Fruit fly (Drosophila melanogaster) whole organism, embryonic: Measurements from ENCODE around the gene CG8673.

ENCODE experiments used
- Bgb ChIP-seq: fragments of 200-800 bp; sonication (Bioruptor generic); IDR thresholded peaks from 2 replicates; pipeline ENCODE4 v1.3.6; 2022; ENCODE audit warnings: missing biosample characterization, missing genetic modification characterization; ENCODE audit not compliant: partially characterized antibody
- CG10431 ChIP-seq: fragments of 200-800 bp; sonication (Bioruptor generic); optimal IDR thresholded peaks from 3 replicates; lab custom pipeline; 2018; ENCODE audit warnings: missing biosample characterization, mild to moderate bottlenecking, missing genetic modification characterization
- CG11093 ChIP-seq: fragments of 200-800 bp; sonication (Bioruptor generic); IDR thresholded peaks from 3 replicates; pipeline ENCODE4 v1.3.6; 2022; ENCODE audit warnings: missing biosample characterization, missing genetic modification characterization
- CG12744 ChIP-seq: fragments of 200-800 bp; sonication (Bioruptor generic); optimal IDR thresholded peaks from 2 replicates; lab custom pipeline; 2016; ENCODE audit warnings: missing biosample characterization, missing genetic modification characterization
- CG13624 ChIP-seq: fragments of 200-800 bp; sonication (Bioruptor generic); optimal IDR thresholded peaks from 2 replicates; lab custom pipeline; 2016; ENCODE audit warnings: missing biosample characterization, missing genetic modification characterization
- CG13894 ChIP-seq: fragments of 200-800 bp; sonication (Bioruptor generic); optimal IDR thresholded peaks from 3 replicates; lab custom pipeline; 2018; ENCODE audit warnings: missing biosample characterization, mild to moderate bottlenecking, missing genetic modification characterization, moderate library complexity
- CG14014 ChIP-seq: fragments of 200-800 bp; sonication (Bioruptor generic); IDR thresholded peaks from 2 replicates; pipeline ENCODE4 v1.3.6; 2022; ENCODE audit warnings: missing biosample characterization, missing genetic modification characterization
- CG14050 ChIP-seq: fragments of 200-800 bp; sonication (Bioruptor generic); IDR thresholded peaks from 3 replicates; pipeline ENCODE4 v1.3.6; 2022; ENCODE audit warnings: missing biosample characterization, missing genetic modification characterization
- CG14860 ChIP-seq: fragments of 200-800 bp; sonication (Bioruptor generic); IDR thresholded peaks from 3 replicates; pipeline ENCODE4 v1.3.6; 2022; ENCODE audit warnings: missing biosample characterization, missing genetic modification characterization; ENCODE audit not compliant: partially characterized antibody
- CG15073 ChIP-seq: fragments of 200-800 bp; sonication (Bioruptor generic); optimal IDR thresholded peaks from 2 replicates; lab custom pipeline; 2016; ENCODE audit warnings: missing biosample characterization, missing genetic modification characterization
- CG15479 ChIP-seq: fragments of 200-800 bp; sonication (Bioruptor generic); optimal IDR thresholded peaks from 3 replicates; lab custom pipeline; 2019; ENCODE audit warnings: missing biosample characterization, mild to moderate bottlenecking, missing genetic modification characterization, moderate library complexity
- CG15601 ChIP-seq: fragments of 200-800 bp; sonication (Bioruptor generic); optimal IDR thresholded peaks from 3 replicates; lab custom pipeline; 2019; ENCODE audit warnings: missing biosample characterization, mild to moderate bottlenecking, missing genetic modification characterization, moderate library complexity
- CG16779 ChIP-seq: fragments of 200-800 bp; sonication (Bioruptor generic); IDR thresholded peaks from 2 replicates; pipeline ENCODE4 v1.3.6; 2022; ENCODE audit warnings: missing biosample characterization, missing genetic modification characterization
- CG17829 ChIP-seq: fragments of 200-800 bp; optimal IDR thresholded peaks from 2 replicates; lab custom pipeline; 2019; ENCODE audit warnings: missing biosample characterization, mild to moderate bottlenecking, missing genetic modification characterization, moderate library complexity
- CG34422 ChIP-seq: fragments of 200-800 bp; sonication (Bioruptor generic); IDR thresholded peaks from 3 replicates; pipeline ENCODE4 v1.3.6; 2022; ENCODE audit warnings: missing biosample characterization, missing genetic modification characterization
- CG4404 ChIP-seq: fragments of 200-800 bp; sonication (Bioruptor generic); IDR thresholded peaks from 2 replicates; pipeline ENCODE4 v1.3.6; 2022; ENCODE audit warnings: missing biosample characterization, missing genetic modification characterization
- CG4707 ChIP-seq: fragments of 200-800 bp; sonication (Bioruptor generic); optimal IDR thresholded peaks from 2 replicates; lab custom pipeline; 2018; ENCODE audit warnings: missing biosample characterization, mild to moderate bottlenecking, missing genetic modification characterization, moderate library complexity
- CG4730 ChIP-seq: fragments of 200-800 bp; sonication (Bioruptor generic); IDR thresholded peaks from 2 replicates; pipeline ENCODE4 v1.3.6; 2022; ENCODE audit warnings: missing biosample characterization, missing genetic modification characterization
- CG6791 ChIP-seq: fragments of 200-800 bp; sonication (Bioruptor generic); IDR thresholded peaks from 3 replicates; pipeline ENCODE4 v1.3.6; 2022; ENCODE audit warnings: missing biosample characterization, missing genetic modification characterization; ENCODE audit not compliant: partially characterized antibody
- CG6813 ChIP-seq: fragments of 200-800 bp; sonication (Bioruptor generic); optimal IDR thresholded peaks from 2 replicates; lab custom pipeline; 2017; ENCODE audit warnings: missing biosample characterization, missing genetic modification characterization, mild to moderate bottlenecking, moderate library complexity, missing genetic modification reagents
- CG9215 ChIP-seq: fragments of 200-800 bp; sonication (Bioruptor generic); IDR thresholded peaks from 2 replicates; pipeline ENCODE4 v1.3.6; 2022; ENCODE audit warnings: missing biosample characterization, missing genetic modification characterization
- CG9437 ChIP-seq: fragments of 200-800 bp; sonication (Bioruptor generic); optimal IDR thresholded peaks from 2 replicates; lab custom pipeline; 2018; ENCODE audit warnings: missing biosample characterization, mild to moderate bottlenecking, missing genetic modification characterization
- CG9609 ChIP-seq: fragments of 200-800 bp; sonication (Bioruptor generic); optimal IDR thresholded peaks from 3 replicates; lab custom pipeline; 2016; ENCODE audit warnings: missing biosample characterization, missing genetic modification characterization
- Deaf1 ChIP-seq: fragments of 200-800 bp; optimal IDR thresholded peaks from 3 replicates; lab custom pipeline; 2019; ENCODE audit warnings: missing biosample characterization, mild to moderate bottlenecking, missing genetic modification characterization, moderate library complexity
- Doc3 ChIP-seq: fragments of 200-800 bp; sonication (Bioruptor generic); IDR thresholded peaks from 3 replicates; pipeline ENCODE4 v1.3.6; 2022; ENCODE audit warnings: missing biosample characterization, missing genetic modification characterization; ENCODE audit not compliant: partially characterized antibody
- HLH3B ChIP-seq: fragments of 200-800 bp; sonication (Bioruptor generic); IDR thresholded peaks from 2 replicates; pipeline ENCODE4 v1.3.6; 2022; ENCODE audit warnings: missing biosample characterization, missing genetic modification characterization
- HLHmδ ChIP-seq: fragments of 200-800 bp; sonication (Bioruptor generic); optimal IDR thresholded peaks from 2 replicates; lab custom pipeline; 2018; ENCODE audit warnings: missing biosample characterization, mild to moderate bottlenecking, missing genetic modification characterization, moderate library complexity
- Lpt ChIP-seq: fragments of >200 bp; optimal IDR thresholded peaks from 2 replicates; lab custom pipeline; 2018; ENCODE audit warnings: missing biosample characterization, missing genetic modification characterization
- MTF-1 ChIP-seq: fragments of 200-800 bp; sonication (Bioruptor generic); optimal IDR thresholded peaks from 2 replicates; lab custom pipeline; 2018; ENCODE audit warnings: missing biosample characterization, mild to moderate bottlenecking, missing genetic modification characterization, borderline replicate concordance
- Myb ChIP-seq: fragments of 200-800 bp; sonication (Bioruptor generic); optimal IDR thresholded peaks from 2 replicates; lab custom pipeline; 2016; ENCODE audit warnings: missing biosample characterization, missing genetic modification characterization
- Six4 ChIP-seq: fragments of 200-800 bp; sonication (Bioruptor generic); optimal IDR thresholded peaks from 2 replicates; lab custom pipeline; 2016; ENCODE audit warnings: missing biosample characterization, missing genetic modification characterization
- Xbp1 ChIP-seq: fragments of 200-800 bp; sonication (Bioruptor generic); optimal IDR thresholded peaks from 3 replicates; lab custom pipeline; 2016; ENCODE audit warnings: missing biosample characterization, mild to moderate bottlenecking, missing genetic modification characterization
- aop ChIP-seq: fragments of 200-800 bp; sonication (Bioruptor generic); IDR thresholded peaks from 2 replicates; pipeline ENCODE4 v1.3.6; 2022; ENCODE audit warnings: missing biosample characterization, missing genetic modification characterization
- caup ChIP-seq: fragments of 200-800 bp; sonication (Bioruptor generic); optimal IDR thresholded peaks from 3 replicates; lab custom pipeline; 2017; ENCODE audit warnings: missing biosample characterization, mild to moderate bottlenecking, missing genetic modification characterization, moderate library complexity; ENCODE audit not compliant: severe bottlenecking
- ems ChIP-seq: fragments of 200-800 bp; sonication (Bioruptor generic); optimal IDR thresholded peaks from 3 replicates; lab custom pipeline; 2016; ENCODE audit warnings: missing biosample characterization, missing genetic modification characterization
- fd96Cb ChIP-seq: fragments of 200-800 bp; sonication (Bioruptor generic); optimal IDR thresholded peaks from 2 replicates; lab custom pipeline; 2018; ENCODE audit warnings: missing biosample characterization, mild to moderate bottlenecking, missing genetic modification characterization, moderate library complexity
- gem ChIP-seq: fragments of 200-800 bp; sonication (Bioruptor generic); optimal IDR thresholded peaks from 2 replicates; lab custom pipeline; 2019; ENCODE audit warnings: missing biosample characterization, mild to moderate bottlenecking, missing genetic modification characterization, moderate library complexity
- her ChIP-seq: fragments of 200-800 bp; sonication (Bioruptor generic); optimal IDR thresholded peaks from 2 replicates; lab custom pipeline; 2016; ENCODE audit warnings: missing biosample characterization, missing genetic modification characterization
- hkb ChIP-seq, 2 experiments: fragments of 200-800 bp in 1 of 2; fragments of >200 bp in 1 of 2; sonication (Bioruptor generic) in 1 of 2; IDR thresholded peaks in 1 of 2; optimal IDR thresholded peaks in 1 of 2; 2 replicates each; pipeline versions ENCODE4 v1.3.6 to Lab custom; 2017 to 2022; ENCODE audit warnings: missing biosample characterization in 1 of 2, missing genetic modification characterization in 1 of 2
- inv ChIP-seq: fragments of 200-800 bp; sonication (Bioruptor generic); IDR thresholded peaks from 2 replicates; pipeline ENCODE4 v1.3.6; 2022; ENCODE audit warnings: missing biosample characterization, missing genetic modification characterization; ENCODE audit not compliant: partially characterized antibody
- kay ChIP-seq: fragments of 200-800 bp; sonication (Bioruptor generic); optimal IDR thresholded peaks from 2 replicates; lab custom pipeline; 2016; ENCODE audit warnings: missing biosample characterization, missing genetic modification characterization
- mld ChIP-seq: fragments of 200-800 bp; sonication (Bioruptor generic); IDR thresholded peaks from 3 replicates; pipeline ENCODE4 v1.3.6; 2022; ENCODE audit warnings: missing biosample characterization, missing genetic modification characterization; ENCODE audit not compliant: partially characterized antibody
- p53 ChIP-seq: fragments of 200-800 bp; sonication (Bioruptor generic); optimal IDR thresholded peaks from 2 replicates; lab custom pipeline; 2016; ENCODE audit warnings: missing biosample characterization, missing genetic modification characterization
- pita ChIP-seq: fragments of 200-800 bp; sonication (Bioruptor generic); optimal IDR thresholded peaks from 2 replicates; lab custom pipeline; 2017; ENCODE audit warnings: missing biosample characterization, mild to moderate bottlenecking, missing genetic modification characterization
- ranshi ChIP-seq: fragments of 200-800 bp; sonication (Bioruptor generic); IDR thresholded peaks from 2 replicates; pipeline ENCODE4 v1.3.6; 2022; ENCODE audit warnings: missing biosample characterization, missing genetic modification characterization
- scrt ChIP-seq: fragments of 200-800 bp; sonication (Bioruptor generic); optimal IDR thresholded peaks from 2 replicates; lab custom pipeline; 2018; ENCODE audit warnings: missing biosample characterization, mild to moderate bottlenecking, missing genetic modification characterization, moderate library complexity
- ssp ChIP-seq: fragments of 200-800 bp; sonication (Bioruptor generic); IDR thresholded peaks from 2 replicates; pipeline ENCODE4 v1.3.6; 2022; ENCODE audit warnings: missing biosample characterization, missing genetic modification characterization
- tgo ChIP-seq: fragments of 200-800 bp; sonication (Bioruptor generic); IDR thresholded peaks from 3 replicates; pipeline ENCODE4 v1.3.6; 2022; ENCODE audit warnings: missing biosample characterization, missing genetic modification characterization
- tna ChIP-seq: fragments of 200-800 bp; sonication (Bioruptor generic); IDR thresholded peaks from 2 replicates; pipeline ENCODE4 v1.3.6; 2022; ENCODE audit warnings: missing biosample characterization, missing genetic modification characterization; ENCODE audit not compliant: partially characterized antibody
- trh ChIP-seq: fragments of 200-800 bp; sonication (Bioruptor generic); optimal IDR thresholded peaks from 2 replicates; lab custom pipeline; 2016; ENCODE audit warnings: missing biosample characterization, missing genetic modification characterization

CG8673 gene

DNA sequence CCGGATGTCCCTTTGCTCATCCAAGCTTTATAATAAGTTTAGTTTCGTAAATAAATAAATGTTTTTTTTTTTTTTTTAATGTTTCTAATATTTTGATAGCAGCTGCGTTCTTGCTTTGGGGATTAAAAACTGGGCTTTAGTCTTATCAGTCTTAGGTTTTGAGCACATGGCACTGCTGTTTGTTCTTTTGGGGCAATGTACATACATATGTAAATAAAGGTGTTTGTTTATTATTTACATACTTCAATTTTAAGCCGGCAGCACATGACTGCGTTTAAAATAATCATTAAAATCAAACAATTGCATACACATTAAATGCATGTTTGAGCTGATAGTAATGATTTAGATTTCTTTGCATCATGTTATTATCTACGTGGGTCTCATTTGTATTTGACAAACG lies 40.1 kb downstream of the CG8673 start (continued):
- TF ChIP-seq CG9437 (GFP tag; lab: Kevin White, UChicago) (peak; percentile 11), mld (GFP tag; lab: Robert Waterston, UW) (no peak), kay (GFP tag; lab: Kevin White, UChicago) (peak; percentile 79), fd96Cb (tag; lab: Kevin White, UChicago) (peak; percentile 72), CG9609 (GFP tag; lab: Kevin White, UChicago) (peak; percentile 28), ssp (GFP tag; lab: Robert Waterston, UW) (no peak), CG12744 (GFP tag; lab: Kevin White, UChicago) (peak; percentile 66), Myb (GFP tag; lab: Kevin White, UChicago) (no peak), her (GFP tag; lab: Kevin White, UChicago) (peak; percentile 29), trh (GFP tag; lab: Kevin White, UChicago) (peak; percentile 84), Bgb (GFP tag; lab: Robert Waterston, UW) (no peak), Doc3 (GFP tag; lab: Robert Waterston, UW) (no peak), CG14014 (GFP tag; lab: Robert Waterston, UW) (peak; percentile 63; the same call in 1 of the 2 replicates), CG13624 (GFP tag; lab: Kevin White, UChicago) (peak; percentile 1), CG4404 (GFP tag; lab: Robert Waterston, UW) (no peak), CG11093 (no peak; the same call in 2 of the 3 replicates), p53 (GFP tag; lab: Kevin White, UChicago) (peak; percentile 18), CG16779 (GFP tag; lab: Robert Waterston, UW) (no peak), CG34422 (GFP tag; lab: Robert Waterston, UW) (no peak; the same call in 2 of the 3 replicates), CG9215 (GFP tag; lab: Robert Waterston, UW) (no peak), scrt (GFP tag; lab: Kevin White, UChicago) (peak; percentile 66), Xbp1 (GFP tag; lab: Kevin White, UChicago) (peak; percentile 58), Six4 (GFP tag; lab: Kevin White, UChicago) (peak; percentile 76), CG15601 (tag; lab: Kevin White, UChicago) (peak; percentile 95), CG15073 (GFP tag; lab: Kevin White, UChicago) (no peak), CG13894 (tag; lab: Kevin White, UChicago) (no peak), caup (GFP tag; lab: Kevin White, UChicago) (peak; percentile 79), CG14050 (GFP tag; lab: Robert Waterston, UW) (no peak; the same call in 2 of the 3 replicates), ems (GFP tag; lab: Kevin White, UChicago) (peak; percentile 41), gem (peak; percentile 85), ranshi (peak; percentile 57; the same call in 1 of the 2 replicates), inv (GFP tag; lab: Robert Waterston, UW) (no peak), tgo (GFP tag; lab: Robert Waterston, UW) (peak; percentile 18; the same call in 1 of the 3 replicates), CG6791 (GFP tag; lab: Robert Waterston, UW) (no peak), CG15479 (GFP tag; lab: Kevin White, UChicago) (no peak), HLH3B (peak; percentile 50; the same call in 1 of the 2 replicates), CG14860 (GFP tag; lab: Robert Waterston, UW) (no peak), CG17829 (tag; lab: Kevin White, UChicago) (peak; percentile 61), CG4730 (GFP tag; lab: Robert Waterston, UW) (no peak), Deaf1 (tag; lab: Kevin White, UChicago) (no peak), CG6813 (GFP tag; lab: Kevin White, UChicago) (peak; percentile 93), CG4707 (peak; percentile 86), HLHmδ (GFP tag; lab: Kevin White, UChicago) (peak; percentile 55), aop (no peak), pita (no peak), tna (GFP tag; lab: Robert Waterston, UW) (no peak), Lpt (GFP tag; lab: Kevin White, UChicago) (no peak), MTF-1 (GFP tag; lab: Kevin White, UChicago) (peak; percentile 95), CG10431 (peak; percentile 79), hkb (optimal IDR thresholded peaks at IDR 0.05; lab: Kevin White, UChicago) (no peak), hkb (GFP tag; IDR thresholded peaks at IDR 0.05; lab: Robert Waterston, UW) (peak; percentile 87)
